Fruit fly (Drosophila melanogaster) Kc167 (cell line): Measurements from ENCODE around the gene CG46468.

Experiments used
- Sin3A ChIP-seq: fragments of >200 bp; optimal IDR thresholded peaks from 2 replicates; lab custom pipeline; 2018; ENCODE audit warnings: missing external identifiers
- h ChIP-seq: fragments of >200 bp; optimal IDR thresholded peaks from 3 replicates; lab custom pipeline; 2018; ENCODE audit warnings: missing external identifiers
- insv ChIP-seq: fragments of >200 bp; optimal IDR thresholded peaks from 3 replicates; lab custom pipeline; 2018; ENCODE audit warnings: missing external identifiers
- ttk ChIP-seq: sonication (Bioruptor generic); optimal IDR thresholded peaks from 2 replicates; lab custom pipeline; 2017; ENCODE audit warnings: missing external identifiers

dm6 chr2L:9508547-9509197 is 56.6 kb downstream of the CG46468 start:
- TF ChIP-seq h (lab: Kevin White, UChicago): no peak
- TF ChIP-seq insv (lab: Kevin White, UChicago): no peak
- no peak for TF ChIP-seq ttk (lab: Kevin White, UChicago)
- no peak for TF ChIP-seq Sin3A (lab: Kevin White, UChicago)
